Worm (Caenorhabditis elegans) whole organism, L4 larva: Measurements from ENCODE around the gene T12B3.2.

Experiments
- D1046.2 ChIP-seq: fragments of 200-800 bp; sonication (Bioruptor generic); IDR thresholded peaks from 2 replicates; pipeline ENCODE4 v1.3.6; 2022; ENCODE audit warnings: missing genetic modification characterization, missing compliant biosample characterization
- F10B5.3 ChIP-seq: sonication (generic microtip); optimal IDR thresholded peaks from 2 replicates; lab custom pipeline; 2016; ENCODE audit warnings: mild to moderate bottlenecking, missing genetic modification characterization, missing compliant biosample characterization
- F37D6.2 ChIP-seq: sonication (generic microtip); optimal IDR thresholded peaks from 2 replicates; lab custom pipeline; 2016; ENCODE audit warnings: mild to moderate bottlenecking, missing genetic modification characterization, missing compliant biosample characterization
- aha-1 ChIP-seq: fragments of 150-350 bp; peaks from one replicate; lab custom pipeline; 2014; ENCODE audit warnings: missing biosample characterization, missing genetic modification characterization
- attf-4 ChIP-seq: sonication (generic microtip); optimal IDR thresholded peaks from 3 replicates; lab custom pipeline; 2017; ENCODE audit warnings: missing biosample characterization, missing genetic modification characterization
- ceh-20 ChIP-seq: fragments of 200-800 bp; sonication (Bioruptor generic); IDR thresholded peaks from 2 replicates; pipeline ENCODE4 v1.3.6; 2022; ENCODE audit warnings: missing genetic modification reagents, missing genetic modification characterization, missing compliant biosample characterization
- ceh-28 ChIP-seq: fragments of 150-350 bp; optimal IDR thresholded peaks from 2 replicates; lab custom pipeline; 2014; ENCODE audit warnings: missing biosample characterization, missing genetic modification reagents, missing genetic modification characterization
- ceh-62 ChIP-seq: sonication (generic microtip); optimal IDR thresholded peaks from 2 replicates; lab custom pipeline; 2017; ENCODE audit warnings: missing biosample characterization, missing genetic modification characterization
- cey-2 ChIP-seq: sonication (generic microtip); optimal IDR thresholded peaks from 3 replicates; lab custom pipeline; 2017; ENCODE audit warnings: missing genetic modification characterization, mild to moderate bottlenecking, missing compliant biosample characterization, antibody characterized with exemption, borderline replicate concordance; ENCODE audit not compliant: insufficient read depth
- daf-12 ChIP-seq: fragments of 150-350 bp; optimal IDR thresholded peaks from 2 replicates; lab custom pipeline; 2014; ENCODE audit warnings: missing biosample characterization, missing genetic modification reagents, missing genetic modification characterization
- daf-8 ChIP-seq: fragments of 200-800 bp; sonication (Bioruptor generic); IDR thresholded peaks from 2 replicates; pipeline ENCODE4 v1.3.6; 2022; ENCODE audit warnings: missing genetic modification characterization, missing compliant biosample characterization
- dmd-8 ChIP-seq: fragments of 200-800 bp; sonication (Bioruptor generic); IDR thresholded peaks from 2 replicates; pipeline ENCODE4 v1.3.6; 2022; ENCODE audit warnings: missing genetic modification characterization, missing compliant biosample characterization
- dmd-9 ChIP-seq: fragments of 200-800 bp; sonication (Bioruptor generic); IDR thresholded peaks from 2 replicates; pipeline ENCODE4 v1.3.6; 2022; ENCODE audit warnings: missing genetic modification reagents, missing genetic modification characterization, missing compliant biosample characterization
- dpl-1 ChIP-seq: fragments of 150-350 bp; optimal IDR thresholded peaks from 2 replicates; lab custom pipeline; 2014; ENCODE audit warnings: missing biosample characterization, missing genetic modification reagents, missing genetic modification characterization
- dve-1 ChIP-seq: sonication (generic microtip); optimal IDR thresholded peaks from 2 replicates; lab custom pipeline; 2017; ENCODE audit warnings: antibody characterized with exemption, mild to moderate bottlenecking, missing genetic modification characterization, missing compliant biosample characterization; ENCODE audit not compliant: insufficient read depth
- egl-43 ChIP-seq: fragments of 200-800 bp; sonication (Bioruptor generic); IDR thresholded peaks from 2 replicates; pipeline ENCODE4 v1.3.6; 2022; ENCODE audit warnings: missing genetic modification reagents, missing genetic modification characterization, missing compliant biosample characterization
- fkh-10 ChIP-seq: fragments of 150-350 bp; optimal IDR thresholded peaks from 2 replicates; lab custom pipeline; 2014; ENCODE audit warnings: missing biosample characterization, missing genetic modification reagents, missing genetic modification characterization
- gei-8 ChIP-seq: fragments of 200-800 bp; sonication (Bioruptor generic); optimal IDR thresholded peaks from 2 replicates; lab custom pipeline; 2018; ENCODE audit warnings: mild to moderate bottlenecking, missing genetic modification characterization, missing compliant biosample characterization
- hlh-11 ChIP-seq: fragments of 200-800 bp; sonication (Bioruptor generic); optimal IDR thresholded peaks from 2 replicates; lab custom pipeline; 2018; ENCODE audit warnings: mild to moderate bottlenecking, missing genetic modification characterization, missing compliant biosample characterization
- hlh-30 ChIP-seq: sonication (generic microtip); optimal IDR thresholded peaks from 2 replicates; lab custom pipeline; 2017; ENCODE audit warnings: antibody characterized with exemption, mild to moderate bottlenecking, missing genetic modification characterization, missing compliant biosample characterization; ENCODE audit not compliant: insufficient read depth
- hmg-1.1 ChIP-seq: fragments of 200-800 bp; sonication (Bioruptor generic); IDR thresholded peaks from 2 replicates; pipeline ENCODE4 v1.3.6; 2022; ENCODE audit warnings: missing genetic modification reagents, missing genetic modification characterization, missing compliant biosample characterization
- lim-7 ChIP-seq: fragments of 200-800 bp; sonication (Bioruptor generic); IDR thresholded peaks from 2 replicates; pipeline ENCODE4 v1.3.6; 2022; ENCODE audit warnings: missing genetic modification characterization, missing compliant biosample characterization
- lin-39 ChIP-seq: fragments of 150-350 bp; optimal IDR thresholded peaks from 2 replicates; lab custom pipeline; 2014; ENCODE audit warnings: missing biosample characterization, missing genetic modification reagents, missing genetic modification characterization
- lsy-2 ChIP-seq, 2 experiments: fragments of 150-350 bp in 1 of 2; sonication (generic microtip) in 1 of 2; optimal IDR thresholded peaks; 2 replicates each; lab custom pipeline; 2014 to 2017; ENCODE audit warnings: missing biosample characterization in 2 of 2, missing genetic modification characterization in 2 of 2
- madf-9 ChIP-seq: fragments of 200-800 bp; sonication (Bioruptor generic); conservative IDR thresholded peaks from 2 replicates; pipeline ENCODE4 v1.3.6; 2022; ENCODE audit warnings: missing genetic modification reagents, missing genetic modification characterization, missing compliant biosample characterization
- mep-1 ChIP-seq: fragments of 150-350 bp; sonication (generic microtip); optimal IDR thresholded peaks from 3 replicates; lab custom pipeline; 2014; ENCODE audit warnings: missing biosample characterization, missing genetic modification characterization
- mxl-2 ChIP-seq: fragments of 200-800 bp; sonication (Bioruptor generic); conservative IDR thresholded peaks from 2 replicates; pipeline ENCODE4 v1.3.6; 2022; ENCODE audit warnings: missing genetic modification reagents, missing genetic modification characterization, missing compliant biosample characterization
- mxl-3 ChIP-seq: fragments of 200-800 bp; sonication (Bioruptor generic); optimal IDR thresholded peaks from 2 replicates; lab custom pipeline; 2018; ENCODE audit warnings: mild to moderate bottlenecking, missing genetic modification characterization, missing compliant biosample characterization
- nhr-102 ChIP-seq: sonication (generic microtip); optimal IDR thresholded peaks from 2 replicates; lab custom pipeline; 2016; ENCODE audit warnings: mild to moderate bottlenecking, missing genetic modification characterization, moderate library complexity, missing compliant biosample characterization
- nhr-11 ChIP-seq: fragments of 150-350 bp; optimal IDR thresholded peaks from 2 replicates; lab custom pipeline; 2014; ENCODE audit warnings: missing biosample characterization, missing genetic modification characterization
- nhr-237 ChIP-seq: sonication (generic microtip); optimal IDR thresholded peaks from 2 replicates; lab custom pipeline; 2017; ENCODE audit warnings: missing biosample characterization, missing genetic modification characterization
- nhr-41 ChIP-seq: fragments of 200-800 bp; sonication (Bioruptor generic); IDR thresholded peaks from 2 replicates; pipeline ENCODE4 v1.3.6; 2022; ENCODE audit warnings: missing genetic modification reagents, missing genetic modification characterization, missing compliant biosample characterization
- nhr-48 ChIP-seq: sonication (generic microtip); optimal IDR thresholded peaks from 2 replicates; lab custom pipeline; 2016; ENCODE audit warnings: mild to moderate bottlenecking, missing genetic modification characterization, missing compliant biosample characterization
- nhr-77 ChIP-seq: fragments of 150-350 bp; optimal IDR thresholded peaks from 2 replicates; lab custom pipeline; 2014; ENCODE audit warnings: missing biosample characterization, missing genetic modification characterization
- pqm-1 ChIP-seq: sonication (generic microtip); optimal IDR thresholded peaks from 2 replicates; lab custom pipeline; 2017; ENCODE audit warnings: missing biosample characterization, missing genetic modification characterization
- rbr-2 ChIP-seq: sonication (generic microtip); optimal IDR thresholded peaks from 2 replicates; lab custom pipeline; 2016; ENCODE audit warnings: missing genotype, missing genetic modification characterization, missing compliant biosample characterization
- skn-1 ChIP-seq: fragments of 150-350 bp; optimal IDR thresholded peaks from 2 replicates; lab custom pipeline; 2014; ENCODE audit warnings: missing biosample characterization, missing genetic modification characterization
- snpc-4 ChIP-seq: fragments of 150-350 bp; optimal IDR thresholded peaks from 2 replicates; lab custom pipeline; 2014; ENCODE audit warnings: missing biosample characterization, missing genetic modification characterization
- spr-1 ChIP-seq: sonication (generic microtip); optimal IDR thresholded peaks from 2 replicates; lab custom pipeline; 2016; ENCODE audit warnings: mild to moderate bottlenecking, missing genetic modification characterization, missing compliant biosample characterization
- unc-130 ChIP-seq: sonication (generic microtip); optimal IDR thresholded peaks from 2 replicates; lab custom pipeline; 2016; ENCODE audit warnings: missing genetic modification reagents, missing genetic modification characterization, missing compliant biosample characterization
- unc-62 ChIP-seq, 3 experiments: fragments of 150-350 bp in 1 of 3; sonication (generic microtip); optimal IDR thresholded peaks in 2 of 3; peaks in 1 of 3; 1 replicate in 1 of 3; 2 replicates in 2 of 3; lab custom pipeline; 2014 to 2017; ENCODE audit warnings: missing biosample characterization in 3 of 3, missing genetic modification characterization in 3 of 3, missing genetic modification reagents in 3 of 3, missing genotype in 1 of 3
- vab-7 ChIP-seq: fragments of 200-800 bp; sonication (Bioruptor generic); IDR thresholded peaks from 2 replicates; pipeline ENCODE4 v1.3.6; 2022; ENCODE audit warnings: missing genetic modification reagents, missing genetic modification characterization, missing compliant biosample characterization
- zfp-2 ChIP-seq: sonication (generic microtip); optimal IDR thresholded peaks from 2 replicates; lab custom pipeline; 2016; ENCODE audit warnings: mild to moderate bottlenecking, missing genetic modification characterization, missing compliant biosample characterization
- zfp-3 ChIP-seq: fragments of 200-800 bp; sonication (Bioruptor generic); conservative IDR thresholded peaks from 2 replicates; pipeline ENCODE4 v1.3.6; 2022; ENCODE audit warnings: missing genetic modification reagents, missing genetic modification characterization, missing compliant biosample characterization
- zip-11 ChIP-seq: fragments of 200-800 bp; sonication (Bioruptor generic); IDR thresholded peaks from 2 replicates; pipeline ENCODE4 v1.3.6; 2022; ENCODE audit warnings: missing genetic modification characterization, missing compliant biosample characterization
- ztf-11 ChIP-seq: fragments of 150-350 bp; optimal IDR thresholded peaks from 2 replicates; lab custom pipeline; 2014; ENCODE audit warnings: missing biosample characterization, missing genetic modification characterization

The T12B3.2 gene

ce11 chrIV:7390126-7390766 is 13.6 kb downstream of the T12B3.2 start (continued):
- TF ChIP-seq attf-4 (no peak), D1046.2 (GFP tag; lab: Robert Waterston, UW) (no peak), egl-43 (0 out of 2 replicates have a peak, but pooled peaks have one; percentile 56), vab-7 (GFP tag; lab: Robert Waterston, UW) (0 out of 2 replicates have a peak, but pooled peaks have one; percentile 9), rbr-2 (tag; lab: Kevin White, UChicago) (peak; percentile 57), zfp-3 (GFP tag; lab: Robert Waterston, UW) (no peak), nhr-11 (tag; lab: Kevin White, UChicago) (peak; percentile 18), F10B5.3 (no peak), hlh-11 (tag; lab: Kevin White, UChicago) (peak; percentile 52), skn-1 (tag; lab: Kevin White, UChicago) (no peak), pqm-1 (tag; lab: Kevin White, UChicago) (no peak), cey-2 (tag; lab: Kevin White, UChicago) (no peak), spr-1 (no peak), aha-1 (no peak), zfp-2 (tag; lab: Kevin White, UChicago) (no peak), nhr-102 (tag; lab: Kevin White, UChicago) (no peak)

DNA sequence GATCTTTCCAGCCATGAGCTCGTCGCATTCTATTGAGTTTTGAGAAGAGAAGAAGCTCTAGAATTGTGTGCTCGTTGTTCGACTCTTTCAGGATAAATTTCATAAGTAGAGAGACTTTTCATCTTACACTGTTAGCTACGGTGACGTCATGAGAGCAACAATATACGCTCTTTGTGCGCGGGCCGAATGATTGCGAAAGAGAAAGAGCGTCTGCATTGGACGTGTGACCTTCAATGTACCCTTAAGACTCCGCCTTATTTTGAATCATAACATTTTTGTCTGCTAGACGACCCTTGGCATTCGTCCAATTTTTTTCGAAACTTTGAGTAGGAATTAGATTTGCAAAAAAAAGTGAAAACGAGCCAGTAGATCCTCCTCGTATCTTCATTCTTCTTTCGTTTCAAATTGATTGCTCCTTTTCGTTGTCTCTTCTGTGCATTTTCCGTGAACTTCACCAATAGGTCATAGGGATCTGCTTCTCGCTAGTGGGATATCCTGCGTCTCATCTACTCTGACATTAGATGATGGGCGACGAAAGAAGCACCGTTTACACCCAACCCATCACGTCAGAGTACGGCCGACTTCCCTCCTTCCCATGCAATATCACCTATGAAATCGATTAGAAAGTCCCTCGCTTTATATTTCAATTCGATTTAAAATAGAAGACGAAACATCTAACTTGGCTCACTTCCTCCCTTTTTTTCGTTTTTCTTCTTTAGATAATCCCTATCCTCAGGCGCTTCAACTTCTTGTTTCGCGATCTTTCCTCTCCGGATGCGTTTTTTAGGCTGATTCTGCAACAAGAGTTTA is 15.1 kb downstream of the T12B3.2 start:
- TF ChIP-seq fkh-10 (GFP tag; lab: Kevin White, UChicago) (peak; percentile 7), lim-7 (peak; percentile 56; the same call in 1 of the 2 replicates), ztf-11 (tag; lab: Kevin White, UChicago) (no peak), unc-130 (GFP tag; lab: Kevin White, UChicago) (no peak), lsy-2 (tag; optimal IDR thresholded peaks at IDR 0.05; lab: Kevin White, UChicago) (peak in 1 of 2 experiments; percentile 72), nhr-77 (tag; lab: Kevin White, UChicago) (no peak), nhr-41 (GFP tag; lab: Robert Waterston, UW) (no peak), spr-1 (no peak), gei-8 (no peak), ceh-62 (tag; lab: Kevin White, UChicago) (no peak), dmd-8 (GFP tag; lab: Robert Waterston, UW) (no peak), ceh-20 (GFP tag; lab: Robert Waterston, UW) (peak; percentile 45; the same call in 1 of the 2 replicates), lin-39 (tag; lab: Kevin White, UChicago) (no peak), snpc-4 (tag; lab: Kevin White, UChicago) (no peak), mxl-3 (GFP tag; lab: Kevin White, UChicago) (no peak), nhr-237 (tag; lab: Kevin White, UChicago) (no peak), nhr-11 (tag; lab: Kevin White, UChicago) (peak; percentile 31), cey-2 (tag; lab: Kevin White, UChicago) (no peak), dve-1 (tag; lab: Kevin White, UChicago) (peak; percentile 12), F37D6.2 (tag; lab: Kevin White, UChicago) (no peak), madf-9 (peak; percentile 47; the same call in 1 of the 2 replicates), daf-12 (tag; lab: Kevin White, UChicago) (no peak), dmd-9 (no peak), zfp-2 (tag; lab: Kevin White, UChicago) (no peak), hmg-1.1 (GFP tag; lab: Robert Waterston, UW) (0 out of 2 replicates have a peak, but pooled peaks have one; percentile 28), daf-8 (GFP tag; lab: Robert Waterston, UW) (no peak), aha-1 (peak; percentile 45), ceh-28 (tag; lab: Kevin White, UChicago) (no peak), nhr-48 (tag; lab: Kevin White, UChicago) (no peak), zip-11 (GFP tag; lab: Robert Waterston, UW) (no peak), mxl-2 (GFP tag; lab: Robert Waterston, UW) (no peak), mep-1 (peak; percentile 65), dpl-1 (GFP tag; lab: Kevin White, UChicago) (peak; percentile 5), unc-62 (GFP tag; optimal IDR thresholded peaks at IDR 0.05 in 1 of 2; lab: Kevin White, UChicago) (peak in 1 of 2 experiments; percentile 97), unc-62 (tag; optimal IDR thresholded peaks at IDR 0.05; lab: Kevin White, UChicago) (no peak), hlh-30 (peak; percentile 73)
